Fruit fly (Drosophila melanogaster) whole organism, embryonic: ENCODE measurements around the gene MFS9.

Experiments
- CG10979 ChIP-seq: fragments of 200-800 bp; sonication (Bioruptor generic); optimal IDR thresholded peaks from 2 replicates; lab custom pipeline; 2018; ENCODE audit warnings: missing biosample characterization, mild to moderate bottlenecking, missing genetic modification characterization, moderate library complexity
- CG13424 ChIP-seq: fragments of 200-800 bp; sonication (Bioruptor generic); optimal IDR thresholded peaks from 2 replicates; lab custom pipeline; 2019; ENCODE audit warnings: missing biosample characterization, mild to moderate bottlenecking, missing genetic modification characterization, moderate library complexity
- CG15479 ChIP-seq: fragments of 200-800 bp; sonication (Bioruptor generic); optimal IDR thresholded peaks from 3 replicates; lab custom pipeline; 2019; ENCODE audit warnings: missing biosample characterization, mild to moderate bottlenecking, missing genetic modification characterization, moderate library complexity
- CG2712 ChIP-seq: fragments of 200-800 bp; optimal IDR thresholded peaks from 3 replicates; lab custom pipeline; 2019; ENCODE audit warnings: missing biosample characterization, mild to moderate bottlenecking, missing genetic modification characterization, moderate library complexity
- CG30020 ChIP-seq: fragments of 200-800 bp; optimal IDR thresholded peaks from 2 replicates; lab custom pipeline; 2019; ENCODE audit warnings: missing biosample characterization, mild to moderate bottlenecking, missing genetic modification characterization, moderate library complexity
- CG31224 ChIP-seq: fragments of 200-800 bp; sonication (Bioruptor generic); IDR thresholded peaks from 2 replicates; pipeline ENCODE4 v1.3.6; 2022; ENCODE audit warnings: missing biosample characterization, missing genetic modification characterization
- CG31365 ChIP-seq: fragments of 200-800 bp; sonication (Bioruptor generic); optimal IDR thresholded peaks from 2 replicates; lab custom pipeline; 2018; ENCODE audit warnings: missing biosample characterization, mild to moderate bottlenecking, missing genetic modification characterization
- CG34422 ChIP-seq: fragments of 200-800 bp; sonication (Bioruptor generic); IDR thresholded peaks from 3 replicates; pipeline ENCODE4 v1.3.6; 2022; ENCODE audit warnings: missing biosample characterization, missing genetic modification characterization
- CG42726 ChIP-seq: fragments of 200-800 bp; sonication (Bioruptor generic); IDR thresholded peaks from 2 replicates; pipeline ENCODE4 v1.3.6; 2022; ENCODE audit warnings: missing biosample characterization, missing genetic modification characterization; ENCODE audit not compliant: partially characterized antibody
- CG6654 ChIP-seq: fragments of 200-800 bp; sonication (Bioruptor generic); optimal IDR thresholded peaks from 2 replicates; lab custom pipeline; 2017; ENCODE audit warnings: missing biosample characterization, mild to moderate bottlenecking, missing genetic modification characterization
- CG6813 ChIP-seq: fragments of 200-800 bp; sonication (Bioruptor generic); optimal IDR thresholded peaks from 2 replicates; lab custom pipeline; 2017; ENCODE audit warnings: missing biosample characterization, missing genetic modification characterization, mild to moderate bottlenecking, moderate library complexity, missing genetic modification reagents
- CG9932 ChIP-seq: fragments of 200-800 bp; sonication (Bioruptor generic); IDR thresholded peaks from 2 replicates; pipeline ENCODE4 v1.3.6; 2022; ENCODE audit warnings: missing biosample characterization, missing genetic modification characterization
- D19A ChIP-seq: fragments of 200-800 bp; optimal IDR thresholded peaks from 3 replicates; lab custom pipeline; 2019; ENCODE audit warnings: missing biosample characterization, mild to moderate bottlenecking, missing genetic modification characterization, moderate library complexity
- Dip3 ChIP-seq: fragments of 200-800 bp; sonication (Bioruptor generic); optimal IDR thresholded peaks from 3 replicates; lab custom pipeline; 2016; ENCODE audit warnings: missing biosample characterization, missing genetic modification characterization
- Fer2 ChIP-seq: fragments of 200-800 bp; sonication (Bioruptor generic); optimal IDR thresholded peaks from 2 replicates; lab custom pipeline; 2018; ENCODE audit warnings: missing biosample characterization, mild to moderate bottlenecking, missing genetic modification characterization, moderate library complexity
- Hand ChIP-seq: fragments of 200-800 bp; sonication (Bioruptor generic); optimal IDR thresholded peaks from 2 replicates; lab custom pipeline; 2017; ENCODE audit warnings: mild to moderate bottlenecking, missing biosample characterization, missing genetic modification reagents, missing genetic modification characterization
- MESR4 ChIP-seq: fragments of 200-800 bp; sonication (Bioruptor generic); optimal IDR thresholded peaks from 2 replicates; lab custom pipeline; 2018; ENCODE audit warnings: missing biosample characterization, mild to moderate bottlenecking, missing genetic modification characterization, moderate library complexity
- Mrtf ChIP-seq: fragments of 200-800 bp; sonication (Bioruptor generic); IDR thresholded peaks from 3 replicates; pipeline ENCODE4 v1.3.6; 2022; ENCODE audit warnings: missing biosample characterization, missing genetic modification characterization
- Nf-YA ChIP-seq: fragments of 200-800 bp; sonication (Bioruptor generic); IDR thresholded peaks from 2 replicates; pipeline ENCODE4 v1.3.6; 2022; ENCODE audit warnings: missing biosample characterization, missing genetic modification characterization
- Pdp1 ChIP-seq, 2 experiments: fragments of 200-800 bp; sonication (Bioruptor generic); optimal IDR thresholded peaks; 3 replicates each; lab custom pipeline; 2016; ENCODE audit warnings: missing biosample characterization in 2 of 2, missing genetic modification characterization in 2 of 2, mild to moderate bottlenecking in 1 of 2, moderate library complexity in 1 of 2
- Rfx ChIP-seq: fragments of 200-800 bp; sonication (Bioruptor generic); IDR thresholded peaks from 2 replicates; pipeline ENCODE4 v1.3.6; 2022; ENCODE audit warnings: missing biosample characterization, missing genetic modification characterization
- Taf1 ChIP-seq: fragments of 200-800 bp; sonication (Bioruptor generic); IDR thresholded peaks from 2 replicates; pipeline ENCODE4 v1.3.6; 2022; ENCODE audit warnings: missing biosample characterization, missing genetic modification characterization
- Tbp ChIP-seq: fragments of >200 bp; optimal IDR thresholded peaks from 2 replicates; lab custom pipeline; 2018; ENCODE audit warnings: missing biosample characterization, missing genetic modification characterization
- bab2 ChIP-seq: fragments of 200-800 bp; sonication (Bioruptor generic); optimal IDR thresholded peaks from 2 replicates; lab custom pipeline; 2016; ENCODE audit warnings: missing biosample characterization, missing genetic modification characterization
- bigmax ChIP-seq: fragments of 200-800 bp; sonication (Bioruptor generic); optimal IDR thresholded peaks from 2 replicates; lab custom pipeline; 2018; ENCODE audit warnings: missing biosample characterization, mild to moderate bottlenecking, missing genetic modification characterization
- btn ChIP-seq: fragments of 200-800 bp; sonication (Bioruptor generic); optimal IDR thresholded peaks from 2 replicates; lab custom pipeline; 2016; ENCODE audit warnings: missing biosample characterization, missing genetic modification characterization
- cg ChIP-seq: fragments of 200-800 bp; sonication (Bioruptor generic); optimal IDR thresholded peaks from 3 replicates; lab custom pipeline; 2019; ENCODE audit warnings: missing biosample characterization, mild to moderate bottlenecking, missing genetic modification characterization, moderate library complexity
- chn ChIP-seq: fragments of 200-800 bp; sonication (Bioruptor generic); optimal IDR thresholded peaks from 2 replicates; lab custom pipeline; 2016; ENCODE audit warnings: missing biosample characterization, missing genetic modification characterization
- crp ChIP-seq, 2 experiments: fragments of 200-800 bp; sonication (Bioruptor generic); optimal IDR thresholded peaks; 2 replicates in 1 of 2; 3 replicates in 1 of 2; lab custom pipeline; 2017; ENCODE audit warnings: missing biosample characterization in 2 of 2, missing genetic modification characterization in 2 of 2, mild to moderate bottlenecking in 1 of 2, moderate library complexity in 1 of 2
- fru ChIP-seq: fragments of >200 bp; optimal IDR thresholded peaks from 2 replicates; lab custom pipeline; 2017
- ftz-f1 ChIP-seq: fragments of 200-800 bp; sonication (Bioruptor generic); optimal IDR thresholded peaks from 2 replicates; lab custom pipeline; 2016; ENCODE audit warnings: missing biosample characterization, missing genetic modification characterization
- insv ChIP-seq, 2 experiments: fragments of 200-800 bp; sonication (Bioruptor generic); optimal IDR thresholded peaks; 3 replicates each; lab custom pipeline; 2016 to 2018; ENCODE audit warnings: missing biosample characterization in 2 of 2, missing genetic modification characterization in 2 of 2
- kay ChIP-seq: fragments of 200-800 bp; sonication (Bioruptor generic); optimal IDR thresholded peaks from 2 replicates; lab custom pipeline; 2016; ENCODE audit warnings: missing biosample characterization, missing genetic modification characterization
- lbe ChIP-seq: fragments of 200-800 bp; sonication (Bioruptor generic); optimal IDR thresholded peaks from 2 replicates; lab custom pipeline; 2016; ENCODE audit warnings: missing biosample characterization, mild to moderate bottlenecking, missing genetic modification characterization
- maf-S ChIP-seq: fragments of 200-800 bp; sonication (Bioruptor generic); optimal IDR thresholded peaks from 2 replicates; lab custom pipeline; 2016; ENCODE audit warnings: missing biosample characterization, missing genetic modification characterization
- prd ChIP-seq, 3 experiments: fragments of >200 bp in 2 of 3; fragments of 200-800 bp in 1 of 3; sonication (Bioruptor generic) in 1 of 3; optimal IDR thresholded peaks in 2 of 3; IDR thresholded peaks in 1 of 3; 2 replicates in 2 of 3; 3 replicates in 1 of 3; pipeline versions ENCODE4 v1.3.6 to Lab custom; 2017 to 2022; ENCODE audit warnings: missing biosample characterization in 1 of 3, missing genetic modification characterization in 1 of 3
- slp2 ChIP-seq: fragments of 200-800 bp; sonication (Bioruptor generic); optimal IDR thresholded peaks from 2 replicates; lab custom pipeline; 2016; ENCODE audit warnings: missing biosample characterization, missing genetic modification characterization
- unc-4 ChIP-seq: fragments of 200-800 bp; sonication (Bioruptor generic); IDR thresholded peaks from 2 replicates; pipeline ENCODE4 v1.3.6; 2022; ENCODE audit warnings: missing biosample characterization, missing genetic modification characterization; ENCODE audit not compliant: partially characterized antibody
- unpg ChIP-seq: fragments of 200-800 bp; sonication (Bioruptor generic); optimal IDR thresholded peaks from 3 replicates; lab custom pipeline; 2018; ENCODE audit warnings: missing biosample characterization, mild to moderate bottlenecking, missing genetic modification characterization, moderate library complexity
- usp ChIP-seq: fragments of >200 bp; optimal IDR thresholded peaks from 2 replicates; lab custom pipeline; 2017; ENCODE audit warnings: missing biosample characterization, missing genetic modification characterization
- wdn ChIP-seq: fragments of 200-800 bp; sonication (Bioruptor generic); IDR thresholded peaks from 2 replicates; pipeline ENCODE4 v1.3.6; 2022; ENCODE audit warnings: missing biosample characterization, missing genetic modification characterization
- yki ChIP-seq: fragments of >200 bp; optimal IDR thresholded peaks from 3 replicates; lab custom pipeline; 2018

Gene MFS9

DNA sequence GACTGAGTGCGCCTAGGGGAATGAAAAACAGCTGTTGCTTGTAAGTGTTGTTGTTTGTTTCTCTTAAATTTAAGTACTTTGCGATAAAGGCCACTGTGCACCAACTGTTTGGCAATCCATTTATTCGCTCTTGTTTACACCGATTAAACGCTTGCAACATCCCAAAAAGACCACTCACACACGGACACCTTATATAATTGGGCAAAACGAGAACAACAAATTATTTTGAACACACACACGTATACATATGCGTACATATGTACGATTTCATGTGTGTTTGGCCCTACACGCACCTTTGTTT lies 44.8 kb upstream of the MFS9 start:
- TF ChIP-seq btn (GFP tag; lab: Kevin White, UChicago) (no peak), CG6654 (GFP tag; lab: Kevin White, UChicago) (no peak), D19A (tag; lab: Kevin White, UChicago) (no peak), CG9932 (GFP tag; lab: Robert Waterston, UW) (no peak), CG15479 (GFP tag; lab: Kevin White, UChicago) (peak; percentile 28), unc-4 (no peak), CG31365 (tag; lab: Kevin White, UChicago) (no peak), CG6813 (GFP tag; lab: Kevin White, UChicago) (no peak), fru (lab: Kevin White, UChicago) (no peak), CG30020 (no peak), yki (no peak), bab2 (GFP tag; lab: Kevin White, UChicago) (no peak), CG34422 (GFP tag; lab: Robert Waterston, UW) (no peak), unpg (no peak), CG10979 (tag; lab: Kevin White, UChicago) (no peak), Rfx (no peak), Fer2 (no peak), lbe (no peak), Mrtf (GFP tag; lab: Robert Waterston, UW) (no peak), kay (no peak), prd (optimal IDR thresholded peaks at IDR 0.05; lab: Kevin White, UChicago) (no peak), prd (GFP tag; IDR thresholded peaks at IDR 0.05; lab: Robert Waterston, UW) (no peak), Pdp1 (GFP tag; optimal IDR thresholded peaks at IDR 0.05; lab: Kevin White, UChicago) (peak in 1 of 2 experiments; percentile 90), wdn (GFP tag; lab: Robert Waterston, UW) (no peak), slp2 (no peak), CG2712 (no peak), ftz-f1 (GFP tag; lab: Kevin White, UChicago) (no peak), Dip3 (GFP tag; lab: Kevin White, UChicago) (no peak), Tbp (no peak), CG31224 (GFP tag; lab: Robert Waterston, UW) (no peak), bigmax (GFP tag; lab: Kevin White, UChicago) (no peak), crp (GFP tag; optimal IDR thresholded peaks at IDR 0.05; lab: Kevin White, UChicago) (peak; percentile 14 to 33), cg (peak; percentile 80), Nf-YA (GFP tag; lab: Robert Waterston, UW) (no peak), MESR4 (no peak), CG13424 (tag; lab: Kevin White, UChicago) (no peak), usp (GFP tag; lab: Kevin White, UChicago) (no peak), maf-S (GFP tag; lab: Kevin White, UChicago) (no peak), chn (no peak), CG42726 (GFP tag; lab: Robert Waterston, UW) (no peak), Hand (GFP tag; lab: Kevin White, UChicago) (no peak), insv (GFP tag; optimal IDR thresholded peaks at IDR 0.05; lab: Kevin White, UChicago) (peak in 1 of 2 experiments; percentile 82), Taf1 (GFP tag; lab: Robert Waterston, UW) (no peak)
- TF ChIP-seq, all 482 proteins: peak for 5
